Fruit fly (Drosophila melanogaster): ENCODE data around the gene CG42750.

CG42750 gene

dm6 chr2L:18184648-18185243 lies 90.8 kb downstream of the CG42750 start, which contains the start of gene Ptp36E (continued):
- TF ChIP-seq CG2129 (GFP tag; IDR thresholded peaks at IDR 0.05; ENCODE audit: partially characterized antibody) (no peak), CG34422 (GFP tag; IDR thresholded peaks at IDR 0.05) (no peak; the same call in 1 of the 3 replicates), Hmx (GFP tag; optimal IDR thresholded peaks at IDR 0.05) (no peak), CG2202 (tag; optimal IDR thresholded peaks at IDR 0.05) (no peak), caup (GFP tag; optimal IDR thresholded peaks at IDR 0.05; ENCODE audit: severe bottlenecking) (peak; percentile 40), CG9817 (tag; optimal IDR thresholded peaks at IDR 0.05) (peak; percentile 65), zfh2 (GFP tag; optimal IDR thresholded peaks at IDR 0.05) (peak; percentile 45), CG12744 (GFP tag; optimal IDR thresholded peaks at IDR 0.05) (no peak), CG12155 (GFP tag; optimal IDR thresholded peaks at IDR 0.05) (peak; percentile 66), Adf1 (GFP tag; IDR thresholded peaks at IDR 0.05) (peak; percentile 13; the same call in 1 of the 2 replicates), fd102C (GFP tag; optimal IDR thresholded peaks at IDR 0.05) (no peak), Atf6 (GFP tag; IDR thresholded peaks at IDR 0.05) (peak; percentile 82), knrl (GFP tag; IDR thresholded peaks at IDR 0.05; ENCODE audit: partially characterized antibody) (no peak), Ada2b (GFP tag; IDR thresholded peaks at IDR 0.05) (peak; percentile 77), Trl (optimal IDR thresholded peaks at IDR 0.05) (peak; percentile 64 to 71), Trl (GFP tag; optimal IDR thresholded peaks at IDR 0.05) (peak; percentile 53), CG1603 (tag; optimal IDR thresholded peaks at IDR 0.05) (no peak), gfzf (GFP tag; optimal IDR thresholded peaks at IDR 0.05) (no peak), mam (GFP tag; optimal IDR thresholded peaks at IDR 0.05) (peak; percentile 57), Hmr (GFP tag; optimal IDR thresholded peaks at IDR 0.05) (peak; percentile 93), Ets97D (GFP tag; optimal IDR thresholded peaks at IDR 0.05) (no peak), lov (optimal IDR thresholded peaks at IDR 0.05) (no peak), lov (GFP tag; IDR thresholded peaks at IDR 0.05) (0 out of 3 replicates have a peak, but pooled peaks have one; percentile 36), da (GFP tag; optimal IDR thresholded peaks at IDR 0.05) (no peak), CG12942 (GFP tag; optimal IDR thresholded peaks at IDR 0.05) (peak; percentile 52), CG10147 (GFP tag; optimal IDR thresholded peaks at IDR 0.05) (peak; percentile 26), dmrt11E (tag; optimal IDR thresholded peaks at IDR 0.05) (no peak), fd3F (GFP tag; optimal IDR thresholded peaks at IDR 0.05) (peak; percentile 48), gro (GFP tag; optimal IDR thresholded peaks at IDR 0.05) (no peak), Antp (GFP tag; optimal IDR thresholded peaks at IDR 0.05) (peak; percentile 36), CG10431 (GFP tag; optimal IDR thresholded peaks at IDR 0.05) (peak; percentile 11), sisA (GFP tag; IDR thresholded peaks at IDR 0.05) (peak; percentile 73), CG17802 (tag; optimal IDR thresholded peaks at IDR 0.05) (peak; percentile 17), CG12219 (GFP tag; optimal IDR thresholded peaks at IDR 0.05) (peak; percentile 56), Pdp1 (GFP tag; optimal IDR thresholded peaks at IDR 0.05) (peak in 1 of 2 experiments; percentile 58), phol (tag; optimal IDR thresholded peaks at IDR 0.05) (peak; percentile 91), corto (GFP tag; optimal IDR thresholded peaks at IDR 0.05) (no peak), CG13894 (tag; optimal IDR thresholded peaks at IDR 0.05) (peak; percentile 73), CG8290 (GFP tag; optimal IDR thresholded peaks at IDR 0.05) (no peak), CG8290 (tag; optimal IDR thresholded peaks at IDR 0.05) (no peak), CG31441 (GFP tag; IDR thresholded peaks at IDR 0.05) (peak; percentile 91), CG18476 (GFP tag; optimal IDR thresholded peaks at IDR 0.05) (no peak), Myb (GFP tag; optimal IDR thresholded peaks at IDR 0.05) (peak; percentile 25), CG16863 (GFP tag; optimal IDR thresholded peaks at IDR 0.05) (peak; percentile 21), dati (GFP tag; IDR thresholded peaks at IDR 0.05) (no peak), dimm (GFP tag; IDR thresholded peaks at IDR 0.05) (peak; percentile 50), pnt (GFP tag; optimal IDR thresholded peaks at IDR 0.05) (peak; percentile 38), Sin3A (optimal IDR thresholded peaks at IDR 0.05) (no peak), dm (GFP tag; optimal IDR thresholded peaks at IDR 0.05) (no peak), Ets65A (GFP tag) (no peak), CG10274 (GFP tag; optimal IDR thresholded peaks at IDR 0.05) (peak; percentile 54)

All from whole organism, embryonic.